Fruit fly (Drosophila melanogaster) Kc167 (cell line): ENCODE measurements around the gene baf.

Experiments
- Myc ChIP-seq: fragments of >200 bp; optimal IDR thresholded peaks from 2 replicates; lab custom pipeline; 2017; ENCODE audit warnings: missing external identifiers
- Sin3A ChIP-seq: fragments of >200 bp; optimal IDR thresholded peaks from 2 replicates; lab custom pipeline; 2018; ENCODE audit warnings: missing external identifiers
- h ChIP-seq: fragments of >200 bp; optimal IDR thresholded peaks from 3 replicates; lab custom pipeline; 2018; ENCODE audit warnings: missing external identifiers
- insv ChIP-seq: fragments of >200 bp; optimal IDR thresholded peaks from 3 replicates; lab custom pipeline; 2018; ENCODE audit warnings: missing external identifiers
- psq ChIP-seq: fragments of >200 bp; optimal IDR thresholded peaks from 2 replicates; lab custom pipeline; 2017; ENCODE audit warnings: missing external identifiers
- ttk ChIP-seq: sonication (Bioruptor generic); optimal IDR thresholded peaks from 2 replicates; lab custom pipeline; 2017; ENCODE audit warnings: missing external identifiers

dm6 chr2L:7993984-7994854 is 35.0 kb upstream of the baf start, which contains the start of gene pes:
- TF ChIP-seq psq (lab: Kevin White, UChicago) = no peak
- TF ChIP-seq Myc = no peak
- no peak for TF ChIP-seq Sin3A (lab: Kevin White, UChicago)
- no peak for TF ChIP-seq insv (lab: Kevin White, UChicago)
- TF ChIP-seq h = no peak
- TF ChIP-seq ttk (lab: Kevin White, UChicago) = no peak
